Fruit fly (Drosophila melanogaster) whole organism, pupa: ENCODE data around the gene CG14722.

Experiments
- CG13204 ChIP-seq: fragments of 200-800 bp; sonication (Bioruptor generic); optimal IDR thresholded peaks from 2 replicates; lab custom pipeline; 2018; ENCODE audit warnings: missing biosample characterization, mild to moderate bottlenecking, missing genetic modification characterization, moderate library complexity
- CG15710 ChIP-seq: fragments of 200-800 bp; sonication (Bioruptor generic); optimal IDR thresholded peaks from 2 replicates; lab custom pipeline; 2018; ENCODE audit warnings: missing biosample characterization, mild to moderate bottlenecking, missing genetic modification characterization, moderate library complexity
- CG17806 ChIP-seq: fragments of 200-800 bp; sonication (Bioruptor generic); optimal IDR thresholded peaks from 2 replicates; lab custom pipeline; 2018; ENCODE audit warnings: missing biosample characterization, mild to moderate bottlenecking, missing genetic modification characterization, moderate library complexity
- CG32121 ChIP-seq: fragments of 200-800 bp; sonication (Bioruptor generic); IDR thresholded peaks from 2 replicates; pipeline ENCODE4 v1.3.6; 2022; ENCODE audit warnings: missing biosample characterization, missing genetic modification characterization
- CG34367 ChIP-seq: fragments of 200-800 bp; sonication (Bioruptor generic); optimal IDR thresholded peaks from 2 replicates; lab custom pipeline; 2018; ENCODE audit warnings: missing biosample characterization, mild to moderate bottlenecking, missing genetic modification characterization
- CG8159 ChIP-seq: fragments of 200-800 bp; sonication (Bioruptor generic); optimal IDR thresholded peaks from 3 replicates; lab custom pipeline; 2018; ENCODE audit warnings: missing biosample characterization, mild to moderate bottlenecking, missing genetic modification characterization, moderate library complexity
- CG9948 ChIP-seq: fragments of 200-800 bp; sonication (Bioruptor generic); optimal IDR thresholded peaks from 2 replicates; lab custom pipeline; 2018; ENCODE audit warnings: missing biosample characterization, mild to moderate bottlenecking, missing genetic modification characterization, moderate library complexity
- D1 ChIP-seq: fragments of 200-800 bp; sonication (Bioruptor generic); optimal IDR thresholded peaks from 2 replicates; lab custom pipeline; 2018; ENCODE audit warnings: missing biosample characterization, mild to moderate bottlenecking, missing genetic modification characterization, moderate library complexity
- EcR ChIP-seq: fragments of 200-800 bp; sonication (Bioruptor generic); optimal IDR thresholded peaks from 3 replicates; lab custom pipeline; 2019; ENCODE audit warnings: missing biosample characterization, missing genetic modification characterization, mild to moderate bottlenecking, moderate library complexity, missing genetic modification reagents
- Pif1A ChIP-seq: fragments of 200-800 bp; sonication (Bioruptor generic); optimal IDR thresholded peaks from 3 replicates; lab custom pipeline; 2016; ENCODE audit warnings: missing biosample characterization, missing genetic modification characterization
- Pif1B ChIP-seq: fragments of 200-800 bp; sonication (Bioruptor generic); optimal IDR thresholded peaks from 3 replicates; lab custom pipeline; 2016; ENCODE audit warnings: missing biosample characterization, missing genetic modification characterization
- Snoo ChIP-seq: fragments of 200-800 bp; sonication (Bioruptor generic); optimal IDR thresholded peaks from 3 replicates; lab custom pipeline; 2017; ENCODE audit warnings: missing biosample characterization, mild to moderate bottlenecking, missing genetic modification characterization, inconsistent platforms
- fd96Ca ChIP-seq: fragments of 200-800 bp; sonication (Bioruptor generic); IDR thresholded peaks from 3 replicates; pipeline ENCODE4 v1.3.6; 2022; ENCODE audit warnings: missing biosample characterization, missing genetic modification characterization
- rn ChIP-seq: fragments of 200-800 bp; sonication (Bioruptor generic); IDR thresholded peaks from 2 replicates; pipeline ENCODE4 v1.3.6; 2022; ENCODE audit warnings: missing biosample characterization, missing genetic modification characterization

dm6 chr3R:11692504-11692903 is 49.2 kb upstream of the CG14722 start:
- TF ChIP-seq CG15710 (no peak), D1 (tag; lab: Kevin White, UChicago) (no peak), CG13204 (no peak), CG9948 (tag; lab: Kevin White, UChicago) (no peak), rn (GFP tag; lab: Robert Waterston, UW) (no peak), CG34367 (tag; lab: Kevin White, UChicago) (no peak), Pif1B (GFP tag; lab: Kevin White, UChicago) (no peak), CG32121 (GFP tag; lab: Robert Waterston, UW) (no peak), Snoo (tag; lab: Kevin White, UChicago) (no peak), Pif1A (GFP tag; lab: Kevin White, UChicago) (no peak), CG17806 (tag; lab: Kevin White, UChicago) (no peak), EcR (GFP tag; lab: Kevin White, UChicago) (no peak), fd96Ca (GFP tag; lab: Robert Waterston, UW) (no peak), CG8159 (tag; lab: Kevin White, UChicago) (no peak)
